Worm (Caenorhabditis elegans): ENCODE results near the gene csp-2.

csp-2 gene

DNA sequence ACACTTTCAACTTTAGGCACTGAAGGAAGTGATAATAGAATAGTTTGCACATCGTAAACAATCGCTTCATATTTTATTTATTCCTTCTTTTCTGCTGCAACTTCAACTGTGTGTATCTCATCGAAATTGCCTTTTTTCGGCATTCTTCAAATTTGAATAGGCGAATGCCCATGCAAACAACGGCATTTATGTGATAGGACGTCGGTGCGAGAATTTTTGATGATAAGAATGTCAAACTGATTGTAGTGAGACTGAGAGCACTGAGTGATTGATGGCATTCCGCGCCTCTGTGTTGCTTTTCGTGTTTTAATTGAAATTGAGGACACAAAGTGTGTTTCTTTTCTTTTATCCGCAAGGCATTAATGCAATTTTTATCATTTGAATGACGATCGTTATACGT is 23.3 kb downstream of the csp-2 start:
- TF ChIP-seq unc-120 (tag; optimal IDR thresholded peaks at IDR 0.05; ENCODE audit: poor library complexity, severe bottlenecking) (peak; percentile 12), cnd-1 (tag; optimal IDR thresholded peaks at IDR 0.05) (no peak), unc-62 (GFP tag; optimal IDR thresholded peaks at IDR 0.05) (peak; percentile 49)

DNA sequence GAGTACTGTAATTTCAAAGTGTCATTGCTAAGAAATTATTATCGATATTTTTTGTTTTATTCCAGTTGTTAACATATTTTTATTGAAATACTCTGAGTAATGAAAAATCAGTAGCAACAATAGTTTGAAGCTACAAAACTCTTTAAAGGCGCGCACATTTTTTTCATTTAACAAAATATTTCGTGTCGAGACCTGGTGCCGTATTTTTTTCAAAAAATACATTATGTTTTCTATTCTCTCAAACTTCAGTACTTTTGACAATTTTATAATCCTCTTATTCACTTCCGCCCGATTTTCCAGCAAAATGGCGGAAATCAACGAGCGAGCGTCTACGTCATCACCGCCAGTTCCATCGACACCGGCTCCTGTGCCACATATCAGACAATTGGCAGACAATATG is 26.4 kb downstream of the csp-2 start, which contains the start of gene blos-2:
Gene blos-2, plus strand, starts transcription at position 301 of the 400 bp plus-strand sequence.
- TF ChIP-seq sptf-1 (tag; optimal IDR thresholded peaks at IDR 0.05) (no peak), nhr-12 (tag; optimal IDR thresholded peaks at IDR 0.05) (no peak), nhr-76 (tag; optimal IDR thresholded peaks at IDR 0.05) (no peak), nhr-2 (tag; optimal IDR thresholded peaks at IDR 0.05) (no peak), mab-5 (tag; optimal IDR thresholded peaks at IDR 0.05) (no peak), sem-2 (GFP tag; optimal IDR thresholded peaks at IDR 0.05) (no peak), elt-1 (tag; optimal IDR thresholded peaks at IDR 0.05; ENCODE audit: borderline replicate concordance, insufficient read depth) (no peak), nhr-237 (tag; optimal IDR thresholded peaks at IDR 0.05) (no peak), ces-1 (GFP tag; optimal IDR thresholded peaks at IDR 0.05) (no peak), mls-2 (tag; optimal IDR thresholded peaks at IDR 0.05) (no peak), mep-1 (tag; optimal IDR thresholded peaks at IDR 0.05) (no peak), cnd-1 (tag; optimal IDR thresholded peaks at IDR 0.05) (no peak)

DNA sequence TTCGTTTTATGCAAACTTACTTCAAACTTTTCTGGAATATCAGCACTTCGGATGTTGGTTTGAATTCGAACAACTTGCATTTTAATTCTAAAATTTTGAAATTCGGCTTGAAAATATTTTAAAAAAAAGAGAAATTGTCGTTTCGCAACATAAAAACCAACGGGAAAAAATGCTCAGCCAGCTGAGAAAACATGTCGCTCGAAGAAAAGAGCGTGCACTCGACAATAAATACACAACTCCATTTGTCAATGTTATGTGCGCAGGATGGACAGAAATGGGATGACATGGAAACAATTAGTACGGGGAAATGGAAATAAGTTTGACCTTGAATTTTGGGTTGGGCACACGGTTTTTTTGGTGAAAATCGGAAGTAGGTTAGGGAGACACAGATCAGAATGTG is 28.4 kb downstream of the csp-2 start, which contains the start of gene mif-4:
Gene mif-4, minus strand, starts transcription at position 87 of the 400 bp plus-strand sequence.
- TF ChIP-seq ces-1 (GFP tag; optimal IDR thresholded peaks at IDR 0.05) = peak; percentile 9
- no peak for TF ChIP-seq ceh-39 (tag; optimal IDR thresholded peaks at IDR 0.05)
- TF ChIP-seq unc-39 (tag; optimal IDR thresholded peaks at IDR 0.05) = no peak
- no peak for TF ChIP-seq elt-1 (tag; optimal IDR thresholded peaks at IDR 0.05; ENCODE audit: borderline replicate concordance, insufficient read depth)
- no peak for TF ChIP-seq nhr-237 (tag; optimal IDR thresholded peaks at IDR 0.05)

DNA sequence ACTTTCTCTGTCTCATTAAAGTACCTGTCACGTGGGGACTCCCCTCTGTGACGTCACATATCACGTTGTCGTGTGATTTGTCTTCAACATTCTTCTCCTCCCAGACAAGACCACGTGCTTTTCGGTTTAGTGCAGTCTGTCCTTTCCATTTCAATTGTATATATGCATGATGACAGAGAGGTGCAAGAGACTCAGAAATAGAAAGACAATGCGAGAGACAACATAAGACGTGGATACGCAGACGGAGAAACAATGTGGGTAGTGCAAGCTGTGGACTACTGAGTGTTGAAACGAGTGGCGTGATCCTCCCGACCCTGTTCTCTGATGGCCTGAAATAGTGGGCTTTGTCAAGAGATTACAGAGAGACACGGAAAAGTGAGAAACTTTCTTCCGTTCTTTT is 29.2 kb downstream of the csp-2 start:
- TF ChIP-seq mls-2 (tag; optimal IDR thresholded peaks at IDR 0.05) (no peak), ceh-43 (GFP tag; optimal IDR thresholded peaks at IDR 0.05) (no peak), ceh-39 (tag; optimal IDR thresholded peaks at IDR 0.05) (no peak), M03D4.4 (tag; optimal IDR thresholded peaks at IDR 0.05) (peak; percentile 6), cnd-1 (tag; optimal IDR thresholded peaks at IDR 0.05) (peak; percentile 15), elt-1 (tag; optimal IDR thresholded peaks at IDR 0.05; ENCODE audit: borderline replicate concordance, insufficient read depth) (no peak), flh-1 (GFP tag; optimal IDR thresholded peaks at IDR 0.05) (no peak), nhr-76 (tag; optimal IDR thresholded peaks at IDR 0.05) (no peak), sptf-1 (tag; optimal IDR thresholded peaks at IDR 0.05) (no peak), drap-1 (GFP tag; optimal IDR thresholded peaks at IDR 0.05) (peak; percentile 0), mep-1 (tag; optimal IDR thresholded peaks at IDR 0.05) (peak; percentile 20), nhr-2 (tag; optimal IDR thresholded peaks at IDR 0.05) (no peak), lin-32 (GFP tag; optimal IDR thresholded peaks at IDR 0.05) (no peak), blmp-1 (tag; optimal IDR thresholded peaks at IDR 0.05) (peak; percentile 4), ceh-83 (GFP tag; optimal IDR thresholded peaks at IDR 0.05) (no peak), ztf-11 (tag; optimal IDR thresholded peaks at IDR 0.05) (no peak), elt-3 (tag; optimal IDR thresholded peaks at IDR 0.05) (peak; percentile 61), unc-62 (GFP tag; optimal IDR thresholded peaks at IDR 0.05) (peak; percentile 78), ham-2 (GFP tag; optimal IDR thresholded peaks at IDR 0.05) (peak; percentile 22), lsy-2 (tag; optimal IDR thresholded peaks at IDR 0.05) (peak; percentile 39), hlh-1 (tag; optimal IDR thresholded peaks at IDR 0.05) (no peak), bed-3 (GFP tag; optimal IDR thresholded peaks at IDR 0.05) (no peak), nhr-237 (tag; optimal IDR thresholded peaks at IDR 0.05) (peak; percentile 33), zip-8 (tag; optimal IDR thresholded peaks at IDR 0.05) (peak; percentile 43), pha-4 (tag; optimal IDR thresholded peaks at IDR 0.05) (peak; percentile 70), nhr-28 (tag; optimal IDR thresholded peaks at IDR 0.05) (no peak), tbx-8 (GFP tag; optimal IDR thresholded peaks at IDR 0.05) (no peak), ces-1 (GFP tag; optimal IDR thresholded peaks at IDR 0.05) (peak; percentile 77), lin-13 (tag; optimal IDR thresholded peaks at IDR 0.05) (peak; percentile 22), unc-120 (tag; optimal IDR thresholded peaks at IDR 0.05; ENCODE audit: poor library complexity, severe bottlenecking) (peak; percentile 39), snpc-4 (tag; optimal IDR thresholded peaks at IDR 0.05) (no peak)
